Fruit fly (Drosophila melanogaster) whole organism, embryonic: Measurements from ENCODE around the gene Doc1.

Experiments
- Ada2b ChIP-seq: fragments of 200-800 bp; sonication (Bioruptor generic); IDR thresholded peaks from 2 replicates; pipeline ENCODE4 v1.3.6; 2022; ENCODE audit warnings: missing biosample characterization, missing genetic modification characterization
- Atf6 ChIP-seq: fragments of 200-800 bp; sonication (Bioruptor generic); IDR thresholded peaks from 2 replicates; pipeline ENCODE4 v1.3.6; 2022; ENCODE audit warnings: missing biosample characterization, missing genetic modification characterization
- CG10431 ChIP-seq: fragments of 200-800 bp; sonication (Bioruptor generic); optimal IDR thresholded peaks from 3 replicates; lab custom pipeline; 2018; ENCODE audit warnings: missing biosample characterization, mild to moderate bottlenecking, missing genetic modification characterization
- CG11085 ChIP-seq: fragments of 200-800 bp; sonication (Bioruptor generic); IDR thresholded peaks from 2 replicates; pipeline ENCODE4 v1.3.6; 2022; ENCODE audit warnings: missing biosample characterization, missing genetic modification characterization
- CG11093 ChIP-seq: fragments of 200-800 bp; sonication (Bioruptor generic); IDR thresholded peaks from 3 replicates; pipeline ENCODE4 v1.3.6; 2022; ENCODE audit warnings: missing biosample characterization, missing genetic modification characterization
- CG13287 ChIP-seq: fragments of 200-800 bp; sonication (Bioruptor generic); IDR thresholded peaks from 2 replicates; pipeline ENCODE4 v1.3.6; 2022; ENCODE audit warnings: missing biosample characterization, missing genetic modification characterization; ENCODE audit not compliant: partially characterized antibody
- CG13296 ChIP-seq: fragments of 200-800 bp; sonication (Bioruptor generic); optimal IDR thresholded peaks from 3 replicates; lab custom pipeline; 2018; ENCODE audit warnings: missing biosample characterization, mild to moderate bottlenecking, missing genetic modification characterization
- CG14667 ChIP-seq: fragments of 200-800 bp; sonication (Bioruptor generic); IDR thresholded peaks from 2 replicates; pipeline ENCODE4 v1.3.6; 2022; ENCODE audit warnings: missing biosample characterization, missing genetic modification characterization
- CG14860 ChIP-seq: fragments of 200-800 bp; sonication (Bioruptor generic); IDR thresholded peaks from 3 replicates; pipeline ENCODE4 v1.3.6; 2022; ENCODE audit warnings: missing biosample characterization, missing genetic modification characterization; ENCODE audit not compliant: partially characterized antibody
- CG17912 ChIP-seq: fragments of 200-800 bp; sonication (Bioruptor generic); optimal IDR thresholded peaks from 2 replicates; lab custom pipeline; 2018; ENCODE audit warnings: missing biosample characterization, mild to moderate bottlenecking, missing genetic modification characterization
- CG31224 ChIP-seq: fragments of 200-800 bp; sonication (Bioruptor generic); IDR thresholded peaks from 2 replicates; pipeline ENCODE4 v1.3.6; 2022; ENCODE audit warnings: missing biosample characterization, missing genetic modification characterization
- CG31441 ChIP-seq: fragments of 200-800 bp; sonication (Bioruptor generic); IDR thresholded peaks from 2 replicates; pipeline ENCODE4 v1.3.6; 2022; ENCODE audit warnings: missing biosample characterization, missing genetic modification characterization
- CG5953 ChIP-seq: fragments of 200-800 bp; sonication (Bioruptor generic); IDR thresholded peaks from 2 replicates; pipeline ENCODE4 v1.3.6; 2022; ENCODE audit warnings: missing biosample characterization, missing genetic modification characterization
- CG6854 ChIP-seq: fragments of 200-800 bp; sonication (Bioruptor generic); optimal IDR thresholded peaks from 3 replicates; lab custom pipeline; 2017; ENCODE audit warnings: missing biosample characterization, mild to moderate bottlenecking, missing genetic modification characterization
- CG7271 ChIP-seq: fragments of 200-800 bp; sonication (Bioruptor generic); optimal IDR thresholded peaks from 2 replicates; lab custom pipeline; 2018; ENCODE audit warnings: missing biosample characterization, mild to moderate bottlenecking, missing genetic modification characterization, moderate library complexity
- CG7786 ChIP-seq: fragments of 200-800 bp; sonication (Bioruptor generic); optimal IDR thresholded peaks from 2 replicates; lab custom pipeline; 2016; ENCODE audit warnings: missing biosample characterization, missing genetic modification characterization
- CG8281 ChIP-seq: fragments of 200-800 bp; sonication (Bioruptor generic); optimal IDR thresholded peaks from 2 replicates; lab custom pipeline; 2018; ENCODE audit warnings: missing biosample characterization, mild to moderate bottlenecking, missing genetic modification characterization, moderate library complexity
- Doc3 ChIP-seq: fragments of 200-800 bp; sonication (Bioruptor generic); IDR thresholded peaks from 3 replicates; pipeline ENCODE4 v1.3.6; 2022; ENCODE audit warnings: missing biosample characterization, missing genetic modification characterization; ENCODE audit not compliant: partially characterized antibody
- Dp ChIP-seq: fragments of 200-800 bp; sonication (Bioruptor generic); optimal IDR thresholded peaks from 2 replicates; lab custom pipeline; 2018; ENCODE audit warnings: missing biosample characterization, mild to moderate bottlenecking, missing genetic modification characterization, moderate library complexity
- Gsc ChIP-seq: fragments of 200-800 bp; sonication (Bioruptor generic); IDR thresholded peaks from 2 replicates; pipeline ENCODE4 v1.3.6; 2022; ENCODE audit warnings: missing biosample characterization, missing genetic modification characterization
- HLH54F ChIP-seq: fragments of 200-800 bp; sonication (Bioruptor generic); optimal IDR thresholded peaks from 3 replicates; lab custom pipeline; 2016; ENCODE audit warnings: missing biosample characterization, missing genetic modification characterization
- HLHmδ ChIP-seq: fragments of 200-800 bp; sonication (Bioruptor generic); optimal IDR thresholded peaks from 2 replicates; lab custom pipeline; 2018; ENCODE audit warnings: missing biosample characterization, mild to moderate bottlenecking, missing genetic modification characterization, moderate library complexity
- MESR4 ChIP-seq: fragments of 200-800 bp; sonication (Bioruptor generic); optimal IDR thresholded peaks from 2 replicates; lab custom pipeline; 2018; ENCODE audit warnings: missing biosample characterization, mild to moderate bottlenecking, missing genetic modification characterization, moderate library complexity
- NK7.1 ChIP-seq: fragments of 200-800 bp; sonication (Bioruptor generic); optimal IDR thresholded peaks from 3 replicates; lab custom pipeline; 2016; ENCODE audit warnings: missing biosample characterization, missing genetic modification characterization
- NfI ChIP-seq: fragments of 200-800 bp; sonication (Bioruptor generic); optimal IDR thresholded peaks from 3 replicates; lab custom pipeline; 2018; ENCODE audit warnings: missing biosample characterization, mild to moderate bottlenecking, missing genetic modification characterization, moderate library complexity
- Pdp1 ChIP-seq, 2 experiments: fragments of 200-800 bp; sonication (Bioruptor generic); optimal IDR thresholded peaks; 3 replicates each; lab custom pipeline; 2016; ENCODE audit warnings: missing biosample characterization in 2 of 2, missing genetic modification characterization in 2 of 2, mild to moderate bottlenecking in 1 of 2, moderate library complexity in 1 of 2
- Scr ChIP-seq: fragments of 200-800 bp; sonication (Bioruptor generic); IDR thresholded peaks from 2 replicates; pipeline ENCODE4 v1.3.6; 2022; ENCODE audit warnings: missing biosample characterization, missing genetic modification characterization; ENCODE audit not compliant: partially characterized antibody
- amos ChIP-seq: fragments of 200-800 bp; sonication (Bioruptor generic); IDR thresholded peaks from 2 replicates; pipeline ENCODE4 v1.3.6; 2022; ENCODE audit warnings: missing biosample characterization, missing genetic modification characterization; ENCODE audit not compliant: partially characterized antibody
- bowl ChIP-seq: fragments of 200-800 bp; sonication (Bioruptor generic); IDR thresholded peaks from 2 replicates; pipeline ENCODE4 v1.3.6; 2022; ENCODE audit warnings: missing biosample characterization, missing genetic modification characterization
- chn ChIP-seq: fragments of 200-800 bp; sonication (Bioruptor generic); optimal IDR thresholded peaks from 2 replicates; lab custom pipeline; 2016; ENCODE audit warnings: missing biosample characterization, missing genetic modification characterization
- dmrt11E ChIP-seq: fragments of 200-800 bp; sonication (Bioruptor generic); optimal IDR thresholded peaks from 3 replicates; lab custom pipeline; 2018; ENCODE audit warnings: missing biosample characterization, mild to moderate bottlenecking, missing genetic modification characterization, moderate library complexity
- en ChIP-seq: fragments of 200-800 bp; sonication (Bioruptor generic); optimal IDR thresholded peaks from 2 replicates; lab custom pipeline; 2016; ENCODE audit warnings: missing biosample characterization, missing genetic modification characterization
- fd3F ChIP-seq: fragments of 200-800 bp; sonication (Bioruptor generic); optimal IDR thresholded peaks from 2 replicates; lab custom pipeline; 2018; ENCODE audit warnings: missing biosample characterization, mild to moderate bottlenecking, missing genetic modification characterization, moderate library complexity
- fd96Cb ChIP-seq: fragments of 200-800 bp; sonication (Bioruptor generic); optimal IDR thresholded peaks from 2 replicates; lab custom pipeline; 2018; ENCODE audit warnings: missing biosample characterization, mild to moderate bottlenecking, missing genetic modification characterization, moderate library complexity
- gsb-n ChIP-seq: fragments of 200-800 bp; sonication (Bioruptor generic); optimal IDR thresholded peaks from 3 replicates; lab custom pipeline; 2018; ENCODE audit warnings: missing biosample characterization, mild to moderate bottlenecking, missing genetic modification characterization
- jing ChIP-seq: fragments of 200-800 bp; sonication (Bioruptor generic); optimal IDR thresholded peaks from 2 replicates; lab custom pipeline; 2018; ENCODE audit warnings: missing biosample characterization, mild to moderate bottlenecking, missing genetic modification characterization
- odd ChIP-seq: fragments of 200-800 bp; sonication (Bioruptor generic); optimal IDR thresholded peaks from 2 replicates; lab custom pipeline; 2017; ENCODE audit warnings: missing biosample characterization, mild to moderate bottlenecking, missing genetic modification characterization
- otp ChIP-seq: fragments of 200-800 bp; sonication (Bioruptor generic); IDR thresholded peaks from 3 replicates; pipeline ENCODE4, ENCODE4 v1.3.6; 2022; ENCODE audit warnings: missing biosample characterization, missing genetic modification characterization
- pb ChIP-seq: fragments of 200-800 bp; sonication (Bioruptor generic); optimal IDR thresholded peaks from 3 replicates; lab custom pipeline; 2016; ENCODE audit warnings: missing biosample characterization, missing genetic modification characterization
- pnt ChIP-seq: fragments of 200-800 bp; sonication (Bioruptor generic); optimal IDR thresholded peaks from 3 replicates; lab custom pipeline; 2016; ENCODE audit warnings: missing biosample characterization, missing genetic modification characterization
- sima ChIP-seq: fragments of 200-800 bp; sonication (Bioruptor generic); optimal IDR thresholded peaks from 2 replicates; lab custom pipeline; 2016; ENCODE audit warnings: missing biosample characterization, missing genetic modification characterization
- so ChIP-seq: fragments of 200-800 bp; sonication (Bioruptor generic); IDR thresholded peaks from 3 replicates; pipeline ENCODE4 v1.3.6; 2022; ENCODE audit warnings: missing biosample characterization, missing genetic modification characterization
- stwl ChIP-seq: fragments of 200-800 bp; sonication (Bioruptor generic); optimal IDR thresholded peaks from 3 replicates; lab custom pipeline; 2018; ENCODE audit warnings: missing biosample characterization, mild to moderate bottlenecking, missing genetic modification characterization, moderate library complexity
- sug ChIP-seq: fragments of 200-800 bp; optimal IDR thresholded peaks from 2 replicates; lab custom pipeline; 2019; ENCODE audit warnings: missing biosample characterization, mild to moderate bottlenecking, missing genetic modification characterization, moderate library complexity
- tup ChIP-seq: fragments of 200-800 bp; sonication (Bioruptor generic); optimal IDR thresholded peaks from 2 replicates; lab custom pipeline; 2016; ENCODE audit warnings: missing biosample characterization, mild to moderate bottlenecking, missing genetic modification characterization, moderate library complexity
- zf30C ChIP-seq: fragments of 200-800 bp; sonication (Bioruptor generic); optimal IDR thresholded peaks from 3 replicates; lab custom pipeline; 2018; ENCODE audit warnings: missing biosample characterization, mild to moderate bottlenecking, missing genetic modification characterization

Gene Doc1

DNA sequence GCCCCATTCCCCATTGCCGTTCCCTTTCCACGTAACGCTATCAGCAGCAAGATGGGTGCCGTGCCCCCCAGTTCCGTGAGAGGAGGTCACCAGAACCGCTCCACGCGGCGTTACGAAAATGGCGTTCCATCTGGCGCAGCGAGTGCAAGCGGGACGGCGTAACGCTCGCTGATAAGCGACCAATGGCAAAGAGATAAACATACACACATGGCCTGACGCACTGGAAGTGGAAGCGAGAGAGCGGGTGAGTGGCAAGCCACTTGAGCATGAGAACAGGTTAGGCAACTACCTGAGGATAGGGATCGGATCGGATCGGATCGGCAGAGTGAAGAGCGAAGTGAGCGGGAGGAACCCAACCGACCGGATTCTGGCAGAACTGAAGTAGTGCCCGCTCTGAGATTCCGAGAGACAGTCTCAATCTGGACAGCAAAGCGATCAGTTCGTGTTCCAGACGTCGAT lies 36.4 kb upstream of the Doc1 start, which contains the start of gene Doc3 (continued):
- TF ChIP-seq CG5953 (GFP tag; lab: Robert Waterston, UW) = no peak
- TF ChIP-seq CG13287 = peak; percentile 37; the same call in 1 of the 2 replicates
- no peak for TF ChIP-seq Gsc (GFP tag; lab: Robert Waterston, UW)
- TF ChIP-seq sug (tag; lab: Kevin White, UChicago) = peak; percentile 96
- TF ChIP-seq HLHmδ = peak; percentile 38
- TF ChIP-seq fd96Cb (tag; lab: Kevin White, UChicago) = no peak
- TF ChIP-seq pb = no peak
- TF ChIP-seq fd3F (GFP tag; lab: Kevin White, UChicago) = no peak
- TF ChIP-seq chn = no peak
- no peak for TF ChIP-seq MESR4 (GFP tag; lab: Kevin White, UChicago)
- 0 out of 2 replicates have a peak, but pooled peaks have one; percentile 7 for TF ChIP-seq amos (GFP tag; lab: Robert Waterston, UW)
- no peak for TF ChIP-seq HLH54F
- no peak for TF ChIP-seq NfI (GFP tag; lab: Kevin White, UChicago)
- TF ChIP-seq CG7271 (tag; lab: Kevin White, UChicago) = no peak
- no peak for TF ChIP-seq CG11085 (GFP tag; lab: Robert Waterston, UW)
- no peak for TF ChIP-seq CG8281 (tag; lab: Kevin White, UChicago)
- TF ChIP-seq CG6854 (GFP tag; lab: Kevin White, UChicago) = no peak
- no peak for TF ChIP-seq odd (GFP tag; lab: Kevin White, UChicago)
- no peak for TF ChIP-seq CG7786 (GFP tag; lab: Kevin White, UChicago)
- no peak for TF ChIP-seq gsb-n (tag; lab: Kevin White, UChicago)
- no peak for TF ChIP-seq en (GFP tag; lab: Kevin White, UChicago)
- TF ChIP-seq CG31224 (GFP tag; lab: Robert Waterston, UW) = no peak
- no peak for TF ChIP-seq Atf6

DNA sequence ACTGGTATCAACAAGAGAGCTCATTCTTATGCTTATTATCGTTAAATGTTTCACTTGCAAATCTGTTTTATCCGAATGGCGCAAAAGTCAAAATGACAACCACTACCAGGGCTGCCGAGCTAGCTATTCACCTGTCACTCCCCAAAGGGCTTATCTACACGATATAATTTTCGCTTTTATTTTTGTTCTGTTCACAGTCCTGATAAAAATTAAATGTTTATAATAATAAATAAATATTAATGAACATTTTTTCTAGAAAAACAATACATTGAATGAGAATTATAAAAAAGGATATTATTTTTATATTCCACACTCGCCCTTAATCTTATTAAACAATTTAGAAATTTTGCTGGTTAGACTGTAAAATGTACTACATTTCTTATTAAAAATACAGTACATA lies 31.4 kb upstream of the Doc1 start, which contains the start of gene CG5194:
Gene CG5194, minus strand, starts transcription at position 101 of the 400 bp plus-strand sequence.
- TF ChIP-seq CG14860 (GFP tag; lab: Robert Waterston, UW) (no peak), Doc3 (GFP tag; lab: Robert Waterston, UW) (no peak), CG10431 (GFP tag; lab: Kevin White, UChicago) (no peak), CG13296 (GFP tag; lab: Kevin White, UChicago) (no peak), dmrt11E (tag; lab: Kevin White, UChicago) (no peak), Pdp1 (GFP tag; optimal IDR thresholded peaks at IDR 0.05; lab: Kevin White, UChicago) (no peak)

DNA sequence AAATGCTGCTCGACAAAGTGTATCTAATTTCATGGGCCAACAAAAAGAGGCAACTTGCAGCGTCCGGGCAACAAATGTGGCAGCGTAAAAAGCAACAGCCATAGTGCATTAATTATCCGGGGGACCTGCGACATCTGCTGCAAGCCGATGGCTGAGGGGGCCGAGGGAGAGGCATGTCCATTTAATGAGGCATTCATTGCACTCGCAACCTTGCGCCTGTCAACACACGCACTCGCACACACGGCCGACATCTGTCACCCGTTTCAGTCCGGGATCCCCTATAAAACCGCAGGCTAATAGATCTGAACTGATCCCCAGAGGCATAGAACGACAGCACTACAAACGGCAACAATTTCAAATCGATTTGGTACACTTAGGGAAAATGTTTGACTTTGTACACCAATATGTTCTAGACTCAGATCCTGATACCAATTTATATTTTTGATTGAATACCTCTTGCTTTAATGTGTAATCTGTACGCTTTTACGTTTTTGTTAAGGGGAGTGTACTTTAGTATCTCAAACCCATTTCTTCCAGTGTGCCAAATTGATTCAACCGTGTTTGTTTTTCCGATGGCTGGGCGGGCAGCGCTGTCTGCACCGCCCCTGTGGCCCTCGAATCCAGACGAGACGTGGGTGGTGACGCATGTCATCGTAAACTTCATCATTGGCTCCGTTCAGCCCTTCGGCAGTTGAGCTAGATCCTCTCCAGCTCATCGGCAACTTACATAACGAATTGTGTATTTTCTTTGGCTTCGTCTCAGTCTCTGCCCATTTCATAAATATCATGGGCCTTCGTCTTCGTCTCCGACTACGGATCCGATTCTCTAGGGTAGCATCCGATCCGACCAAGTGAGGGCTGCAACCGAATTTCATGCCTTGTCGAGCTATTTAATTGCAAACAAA lies 29.4 kb upstream of the Doc1 start:
- TF ChIP-seq CG17912 (no peak), CG11093 (GFP tag; lab: Robert Waterston, UW) (peak; percentile 80), tup (GFP tag; lab: Kevin White, UChicago) (no peak), pnt (GFP tag; lab: Kevin White, UChicago) (peak; percentile 80), so (GFP tag; lab: Robert Waterston, UW) (no peak), Pdp1 (GFP tag; optimal IDR thresholded peaks at IDR 0.05; lab: Kevin White, UChicago) (peak; percentile 70 to 78), CG31441 (GFP tag; lab: Robert Waterston, UW) (peak; percentile 66; the same call in 1 of the 2 replicates), CG14667 (peak; percentile 79), sima (no peak), stwl (tag; lab: Kevin White, UChicago) (no peak), Scr (no peak), jing (GFP tag; lab: Kevin White, UChicago) (peak; percentile 53), zf30C (GFP tag; lab: Kevin White, UChicago) (peak; percentile 90), Ada2b (GFP tag; lab: Robert Waterston, UW) (peak; percentile 58), Dp (GFP tag; lab: Kevin White, UChicago) (no peak), otp (peak; percentile 87), bowl (peak; percentile 38; the same call in 1 of the 2 replicates), NK7.1 (GFP tag; lab: Kevin White, UChicago) (peak; percentile 41)
